Fruit fly (Drosophila melanogaster) whole organism, embryonic: Measurements from ENCODE around the gene CG14252.

Source experiments
- Atf6 ChIP-seq: fragments of 200-800 bp; sonication (Bioruptor generic); IDR thresholded peaks from 2 replicates; pipeline ENCODE4 v1.3.6; 2022; ENCODE audit warnings: missing biosample characterization, missing genetic modification characterization
- B-H2 ChIP-seq: fragments of 200-800 bp; sonication (Bioruptor generic); optimal IDR thresholded peaks from 2 replicates; lab custom pipeline; 2018; ENCODE audit warnings: missing biosample characterization, mild to moderate bottlenecking, missing genetic modification characterization
- CG11504 ChIP-seq: fragments of 200-800 bp; sonication (Bioruptor generic); optimal IDR thresholded peaks from 3 replicates; lab custom pipeline; 2019; ENCODE audit warnings: missing biosample characterization, mild to moderate bottlenecking, missing genetic modification characterization, moderate library complexity
- CG11696 ChIP-seq: fragments of 200-800 bp; sonication (Bioruptor generic); IDR thresholded peaks from 2 replicates; pipeline ENCODE4 v1.3.6; 2022; ENCODE audit warnings: missing biosample characterization, missing genetic modification characterization
- CG15696 ChIP-seq: fragments of 200-800 bp; sonication (Bioruptor generic); optimal IDR thresholded peaks from 2 replicates; lab custom pipeline; 2019; ENCODE audit warnings: missing biosample characterization, mild to moderate bottlenecking, missing genetic modification characterization, moderate library complexity
- CG1792 ChIP-seq: fragments of 200-800 bp; sonication (Bioruptor generic); optimal IDR thresholded peaks from 2 replicates; lab custom pipeline; 2016; ENCODE audit warnings: missing biosample characterization, missing genetic modification characterization
- CG18476 ChIP-seq: fragments of 200-800 bp; sonication (Bioruptor generic); optimal IDR thresholded peaks from 2 replicates; lab custom pipeline; 2016; ENCODE audit warnings: missing biosample characterization, mild to moderate bottlenecking, missing genetic modification characterization
- CG2120 ChIP-seq: fragments of 200-800 bp; sonication (Bioruptor generic); optimal IDR thresholded peaks from 3 replicates; lab custom pipeline; 2016; ENCODE audit warnings: missing biosample characterization, missing genetic modification characterization
- CG2202 ChIP-seq: fragments of 200-800 bp; sonication (Bioruptor generic); optimal IDR thresholded peaks from 2 replicates; lab custom pipeline; 2018; ENCODE audit warnings: missing biosample characterization, mild to moderate bottlenecking, missing genetic modification characterization
- CG2712 ChIP-seq: fragments of 200-800 bp; optimal IDR thresholded peaks from 3 replicates; lab custom pipeline; 2019; ENCODE audit warnings: missing biosample characterization, mild to moderate bottlenecking, missing genetic modification characterization, moderate library complexity
- CG30431 ChIP-seq: fragments of 200-800 bp; sonication (Bioruptor generic); optimal IDR thresholded peaks from 2 replicates; lab custom pipeline; 2017; ENCODE audit warnings: missing biosample characterization, missing genetic modification characterization
- CG33213 ChIP-seq: fragments of 200-800 bp; sonication (Bioruptor generic); optimal IDR thresholded peaks from 3 replicates; lab custom pipeline; 2016; ENCODE audit warnings: missing biosample characterization, missing genetic modification characterization
- CG33557 ChIP-seq: fragments of 200-800 bp; sonication (Bioruptor generic); optimal IDR thresholded peaks from 2 replicates; lab custom pipeline; 2019; ENCODE audit warnings: missing biosample characterization, mild to moderate bottlenecking, missing genetic modification characterization, moderate library complexity
- CG4730 ChIP-seq: fragments of 200-800 bp; sonication (Bioruptor generic); IDR thresholded peaks from 2 replicates; pipeline ENCODE4 v1.3.6; 2022; ENCODE audit warnings: missing biosample characterization, missing genetic modification characterization
- CG4854 ChIP-seq: fragments of 200-800 bp; sonication (Bioruptor generic); optimal IDR thresholded peaks from 2 replicates; lab custom pipeline; 2016; ENCODE audit warnings: missing biosample characterization, missing genetic modification characterization, inconsistent platforms
- CG5245 ChIP-seq: fragments of 200-800 bp; sonication (Bioruptor generic); optimal IDR thresholded peaks from 3 replicates; lab custom pipeline; 2016; ENCODE audit warnings: missing biosample characterization, missing genetic modification characterization
- CG6654 ChIP-seq: fragments of 200-800 bp; sonication (Bioruptor generic); optimal IDR thresholded peaks from 2 replicates; lab custom pipeline; 2017; ENCODE audit warnings: missing biosample characterization, mild to moderate bottlenecking, missing genetic modification characterization
- CG8924 ChIP-seq: fragments of 200-800 bp; optimal IDR thresholded peaks from 3 replicates; lab custom pipeline; 2019; ENCODE audit warnings: missing biosample characterization, mild to moderate bottlenecking, missing genetic modification characterization, moderate library complexity
- CG9876 ChIP-seq: fragments of 200-800 bp; sonication (Bioruptor generic); optimal IDR thresholded peaks from 2 replicates; lab custom pipeline; 2016; ENCODE audit warnings: missing biosample characterization, missing genetic modification characterization
- CTCF ChIP-seq: fragments of 200-800 bp; sonication (Bioruptor generic); optimal IDR thresholded peaks from 2 replicates; lab custom pipeline; 2017; ENCODE audit warnings: missing biosample characterization, mild to moderate bottlenecking, missing genetic modification characterization, moderate library complexity
- D19A ChIP-seq: fragments of 200-800 bp; optimal IDR thresholded peaks from 3 replicates; lab custom pipeline; 2019; ENCODE audit warnings: missing biosample characterization, mild to moderate bottlenecking, missing genetic modification characterization, moderate library complexity
- D19B ChIP-seq: fragments of 200-800 bp; sonication (Bioruptor generic); optimal IDR thresholded peaks from 2 replicates; lab custom pipeline; 2017; ENCODE audit warnings: missing biosample characterization, mild to moderate bottlenecking, missing genetic modification characterization
- Deaf1 ChIP-seq: fragments of 200-800 bp; optimal IDR thresholded peaks from 3 replicates; lab custom pipeline; 2019; ENCODE audit warnings: missing biosample characterization, mild to moderate bottlenecking, missing genetic modification characterization, moderate library complexity
- HmgZ ChIP-seq: fragments of 200-800 bp; sonication (Bioruptor generic); optimal IDR thresholded peaks from 2 replicates; lab custom pipeline; 2018; ENCODE audit warnings: missing biosample characterization, mild to moderate bottlenecking, missing genetic modification characterization
- Hsf ChIP-seq: fragments of 200-800 bp; sonication (Bioruptor generic); optimal IDR thresholded peaks from 3 replicates; lab custom pipeline; 2016; ENCODE audit warnings: missing biosample characterization, missing genetic modification characterization
- Lhr ChIP-seq: fragments of 200-800 bp; sonication (Bioruptor generic); optimal IDR thresholded peaks from 3 replicates; lab custom pipeline; 2017; ENCODE audit warnings: mild to moderate bottlenecking, missing biosample characterization, missing genetic modification reagents, missing genetic modification characterization
- Max ChIP-seq: fragments of 200-800 bp; sonication (Bioruptor generic); optimal IDR thresholded peaks from 2 replicates; lab custom pipeline; 2016; ENCODE audit warnings: missing biosample characterization, mild to moderate bottlenecking, missing genetic modification characterization
- Myb ChIP-seq: fragments of 200-800 bp; sonication (Bioruptor generic); optimal IDR thresholded peaks from 2 replicates; lab custom pipeline; 2016; ENCODE audit warnings: missing biosample characterization, missing genetic modification characterization
- NC2α ChIP-seq: fragments of 200-800 bp; sonication (Bioruptor generic); optimal IDR thresholded peaks from 2 replicates; lab custom pipeline; 2016; ENCODE audit warnings: missing biosample characterization, missing genetic modification characterization
- Oaz ChIP-seq: fragments of 200-800 bp; sonication (Bioruptor generic); IDR thresholded peaks from 2 replicates; pipeline ENCODE4 v1.3.6; 2022; ENCODE audit warnings: missing biosample characterization, missing genetic modification characterization
- Poxn ChIP-seq: fragments of 200-800 bp; sonication (Bioruptor generic); IDR thresholded peaks from 2 replicates; pipeline ENCODE4 v1.3.6; 2022; ENCODE audit warnings: missing biosample characterization, missing genetic modification characterization
- Six4 ChIP-seq: fragments of 200-800 bp; sonication (Bioruptor generic); optimal IDR thresholded peaks from 2 replicates; lab custom pipeline; 2016; ENCODE audit warnings: missing biosample characterization, missing genetic modification characterization
- Sox102F ChIP-seq: fragments of 200-800 bp; sonication (Bioruptor generic); optimal IDR thresholded peaks from 2 replicates; lab custom pipeline; 2018; ENCODE audit warnings: missing biosample characterization, mild to moderate bottlenecking, missing genetic modification characterization, moderate library complexity
- Taf1 ChIP-seq: fragments of 200-800 bp; sonication (Bioruptor generic); IDR thresholded peaks from 2 replicates; pipeline ENCODE4 v1.3.6; 2022; ENCODE audit warnings: missing biosample characterization, missing genetic modification characterization
- YL-1 ChIP-seq: fragments of 200-800 bp; sonication (Bioruptor generic); optimal IDR thresholded peaks from 3 replicates; lab custom pipeline; 2017; ENCODE audit warnings: missing biosample characterization, mild to moderate bottlenecking, missing genetic modification characterization
- corto ChIP-seq: fragments of 200-800 bp; sonication (Bioruptor generic); optimal IDR thresholded peaks from 2 replicates; lab custom pipeline; 2016; ENCODE audit warnings: missing biosample characterization, mild to moderate bottlenecking, missing genetic modification characterization, moderate library complexity
- disco-r ChIP-seq: fragments of 200-800 bp; sonication (Bioruptor generic); optimal IDR thresholded peaks from 2 replicates; lab custom pipeline; 2016; ENCODE audit warnings: missing biosample characterization, missing genetic modification characterization
- eyg ChIP-seq: fragments of 200-800 bp; sonication (Bioruptor generic); optimal IDR thresholded peaks from 3 replicates; lab custom pipeline; 2016; ENCODE audit warnings: missing biosample characterization, missing genetic modification characterization
- gcm2 ChIP-seq: fragments of 200-800 bp; sonication (Bioruptor generic); optimal IDR thresholded peaks from 2 replicates; lab custom pipeline; 2016; ENCODE audit warnings: missing biosample characterization, missing genetic modification characterization
- inv ChIP-seq: fragments of 200-800 bp; sonication (Bioruptor generic); IDR thresholded peaks from 2 replicates; pipeline ENCODE4 v1.3.6; 2022; ENCODE audit warnings: missing biosample characterization, missing genetic modification characterization; ENCODE audit not compliant: partially characterized antibody
- lola ChIP-seq, 3 experiments: fragments of >200 bp in 2 of 3; fragments of 200-800 bp in 1 of 3; sonication (Bioruptor generic) in 1 of 3; optimal IDR thresholded peaks; 2 replicates each; lab custom pipeline; 2017 to 2019; ENCODE audit warnings: missing biosample characterization in 3 of 3, missing genetic modification characterization in 3 of 3, mild to moderate bottlenecking in 1 of 3, moderate library complexity in 1 of 3
- nerfin-2 ChIP-seq: fragments of 200-800 bp; sonication (Bioruptor generic); IDR thresholded peaks from 2 replicates; pipeline ENCODE4 v1.3.6; 2022; ENCODE audit warnings: missing biosample characterization, missing genetic modification characterization; ENCODE audit not compliant: partially characterized antibody
- nmo ChIP-seq: fragments of 200-800 bp; sonication (Bioruptor generic); optimal IDR thresholded peaks from 2 replicates; lab custom pipeline; 2018; ENCODE audit warnings: missing biosample characterization, mild to moderate bottlenecking, missing genetic modification characterization, moderate library complexity
- pita ChIP-seq: fragments of 200-800 bp; sonication (Bioruptor generic); optimal IDR thresholded peaks from 2 replicates; lab custom pipeline; 2017; ENCODE audit warnings: missing biosample characterization, mild to moderate bottlenecking, missing genetic modification characterization
- pnt ChIP-seq: fragments of 200-800 bp; sonication (Bioruptor generic); optimal IDR thresholded peaks from 3 replicates; lab custom pipeline; 2016; ENCODE audit warnings: missing biosample characterization, missing genetic modification characterization
- row ChIP-seq: fragments of 200-800 bp; sonication (Bioruptor generic); IDR thresholded peaks from 3 replicates; pipeline ENCODE4 v1.3.6; 2022; ENCODE audit warnings: missing biosample characterization, missing genetic modification characterization
- scrt ChIP-seq: fragments of 200-800 bp; sonication (Bioruptor generic); optimal IDR thresholded peaks from 2 replicates; lab custom pipeline; 2018; ENCODE audit warnings: missing biosample characterization, mild to moderate bottlenecking, missing genetic modification characterization, moderate library complexity
- stc ChIP-seq: fragments of 200-800 bp; sonication (Bioruptor generic); IDR thresholded peaks from 2 replicates; pipeline ENCODE4 v1.3.6; 2022; ENCODE audit warnings: missing biosample characterization, missing genetic modification characterization
- vfl ChIP-seq: fragments of 200-800 bp; sonication (Bioruptor generic); optimal IDR thresholded peaks from 2 replicates; lab custom pipeline; 2016; ENCODE audit warnings: missing biosample characterization, missing genetic modification characterization
- wdn ChIP-seq: fragments of 200-800 bp; sonication (Bioruptor generic); IDR thresholded peaks from 2 replicates; pipeline ENCODE4 v1.3.6; 2022; ENCODE audit warnings: missing biosample characterization, missing genetic modification characterization
- zf30C ChIP-seq: fragments of 200-800 bp; sonication (Bioruptor generic); optimal IDR thresholded peaks from 3 replicates; lab custom pipeline; 2018; ENCODE audit warnings: missing biosample characterization, mild to moderate bottlenecking, missing genetic modification characterization

Gene CG14252

DNA sequence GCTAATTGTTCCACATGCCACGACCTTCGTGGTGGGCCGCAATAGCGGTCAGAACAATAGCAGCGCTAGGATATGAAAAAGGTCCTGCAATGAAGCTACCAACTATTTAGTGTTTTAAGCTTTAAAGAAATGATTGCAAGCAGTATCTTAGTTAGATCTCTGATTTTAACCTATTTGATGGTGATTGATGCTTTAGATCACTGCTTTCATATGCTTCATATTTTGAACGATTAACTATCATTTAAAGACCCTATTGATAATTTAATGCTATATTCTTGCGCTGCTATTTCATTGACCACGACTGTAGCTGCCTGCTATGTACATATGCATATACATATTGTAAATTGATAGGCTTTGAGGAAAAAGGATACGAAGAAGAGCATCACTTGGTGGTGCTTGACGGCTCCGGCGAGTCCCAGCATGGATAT, 18.4 kb downstream of the CG14252 start (continued):
- no peak for TF ChIP-seq Oaz (GFP tag; lab: Robert Waterston, UW)
- TF ChIP-seq HmgZ (tag; lab: Kevin White, UChicago): peak; percentile 3
- TF ChIP-seq Six4 (GFP tag; lab: Kevin White, UChicago): peak; percentile 70
- TF ChIP-seq CG1792 (GFP tag; lab: Kevin White, UChicago): peak; percentile 69
- 0 out of 2 replicates have a peak, but pooled peaks have one; percentile 5 for TF ChIP-seq CG4730 (GFP tag; lab: Robert Waterston, UW)
- TF ChIP-seq CG5245 (GFP tag; lab: Kevin White, UChicago): peak; percentile 79
- TF ChIP-seq nmo (GFP tag; lab: Kevin White, UChicago): peak; percentile 84
- peak; percentile 39 for TF ChIP-seq D19B (GFP tag; lab: Kevin White, UChicago)
- peak; percentile 46 for TF ChIP-seq CG6654 (GFP tag; lab: Kevin White, UChicago)
- TF ChIP-seq Hsf (GFP tag; lab: Kevin White, UChicago): peak; percentile 21
- TF ChIP-seq CG33557 (GFP tag; lab: Kevin White, UChicago): no peak
- peak; percentile 81 for TF ChIP-seq CG33213
- peak; percentile 67 for TF ChIP-seq D19A (tag; lab: Kevin White, UChicago)
- no peak for TF ChIP-seq Poxn (GFP tag; lab: Robert Waterston, UW)
- peak; percentile 35 for TF ChIP-seq CTCF
- TF ChIP-seq CG15696 (tag; lab: Kevin White, UChicago): peak; percentile 86
- peak; percentile 53 for TF ChIP-seq Atf6 (GFP tag; lab: Robert Waterston, UW)
- TF ChIP-seq corto: no peak
- no peak for TF ChIP-seq disco-r (GFP tag; lab: Kevin White, UChicago)
- peak; percentile 48; the same call in 1 of the 2 replicates for TF ChIP-seq Taf1 (GFP tag; lab: Robert Waterston, UW)
- TF ChIP-seq pnt (GFP tag; lab: Kevin White, UChicago): peak; percentile 46
- no peak for TF ChIP-seq zf30C (GFP tag; lab: Kevin White, UChicago)
- no peak for TF ChIP-seq gcm2
- TF ChIP-seq YL-1 (GFP tag; lab: Kevin White, UChicago): no peak
- peak; percentile 70 for TF ChIP-seq CG2712 (tag; lab: Kevin White, UChicago)
- TF ChIP-seq row (GFP tag; lab: Robert Waterston, UW): peak; percentile 35; the same call in 2 of the 3 replicates
- TF ChIP-seq CG2120: peak; percentile 67
- no peak for TF ChIP-seq eyg (GFP tag; lab: Kevin White, UChicago)
- peak; percentile 86 for TF ChIP-seq CG11504 (tag; lab: Kevin White, UChicago)
- TF ChIP-seq CG4854 (GFP tag; lab: Kevin White, UChicago): peak; percentile 62
- TF ChIP-seq CG9876: peak; percentile 61
- TF ChIP-seq inv: no peak
- no peak for TF ChIP-seq CG30431
- no peak for TF ChIP-seq NC2α (GFP tag; lab: Kevin White, UChicago)
- no peak for TF ChIP-seq vfl
- no peak for TF ChIP-seq B-H2
- TF ChIP-seq pita (GFP tag; lab: Kevin White, UChicago): no peak
- TF ChIP-seq Sox102F (GFP tag; lab: Kevin White, UChicago): peak; percentile 51
- peak; percentile 79 for TF ChIP-seq CG8924 (tag; lab: Kevin White, UChicago)
- no peak for TF ChIP-seq nerfin-2
- no peak for TF ChIP-seq Lhr (GFP tag; lab: Kevin White, UChicago)
- no peak for TF ChIP-seq CG2202 (tag; lab: Kevin White, UChicago)
- peak; percentile 85 for TF ChIP-seq CG18476 (GFP tag; lab: Kevin White, UChicago)
- TF ChIP-seq Max (GFP tag; lab: Kevin White, UChicago): peak; percentile 74
- TF ChIP-seq Deaf1 (tag; lab: Kevin White, UChicago): peak; percentile 48
- peak; percentile 19 for TF ChIP-seq Myb (GFP tag; lab: Kevin White, UChicago)
- peak; percentile 74 for TF ChIP-seq scrt (GFP tag; lab: Kevin White, UChicago)
- TF ChIP-seq wdn (GFP tag; lab: Robert Waterston, UW): 0 out of 2 replicates have a peak, but pooled peaks have one; percentile 31
- TF ChIP-seq stc: peak; percentile 38; the same call in 1 of the 2 replicates
- TF ChIP-seq CG11696: peak; percentile 93
- peak in 1 of 3 experiments; percentile 16 for TF ChIP-seq lola (GFP tag; optimal IDR thresholded peaks at IDR 0.05; lab: Kevin White, UChicago)
